Fruit fly (Drosophila melanogaster): ENCODE data around the gene CG17896.

Gene CG17896

dm6 chrX:476230-477143 lies 16.8 kb downstream of the CG17896 start, which contains the start of the genes ebo and CG13373 (continued):
- TF ChIP-seq jing (GFP tag; optimal IDR thresholded peaks at IDR 0.05), result no peak
- no peak for TF ChIP-seq hb (GFP tag; IDR thresholded peaks at IDR 0.05; ENCODE audit: partially characterized antibody)
- no peak for TF ChIP-seq Hmr (GFP tag; optimal IDR thresholded peaks at IDR 0.05)
- TF ChIP-seq seq (GFP tag; IDR thresholded peaks at IDR 0.05), result no peak
- TF ChIP-seq CG18262 (tag; optimal IDR thresholded peaks at IDR 0.05), result peak; percentile 46
- TF ChIP-seq CG10654 (GFP tag; optimal IDR thresholded peaks at IDR 0.05), result no peak
- no peak for TF ChIP-seq CG11560 (tag; IDR thresholded peaks at IDR 0.05)
- no peak for TF ChIP-seq CG17186 (GFP tag; optimal IDR thresholded peaks at IDR 0.05)
- no peak for TF ChIP-seq CG10274 (GFP tag; optimal IDR thresholded peaks at IDR 0.05)
- no peak for TF ChIP-seq HLHmδ (GFP tag; optimal IDR thresholded peaks at IDR 0.05)
- TF ChIP-seq nmo (GFP tag; optimal IDR thresholded peaks at IDR 0.05), result peak; percentile 35
- no peak for TF ChIP-seq Rx (GFP tag; IDR thresholded peaks at IDR 0.05)
- TF ChIP-seq HLH4C (GFP tag; IDR thresholded peaks at IDR 0.05; ENCODE audit: partially characterized antibody), result 0 out of 3 replicates have a peak, but pooled peaks have one; percentile 36
- TF ChIP-seq Oaz (GFP tag; IDR thresholded peaks at IDR 0.05), result no peak
- TF ChIP-seq her (GFP tag; optimal IDR thresholded peaks at IDR 0.05), result no peak
- TF ChIP-seq CG11398 (GFP tag; optimal IDR thresholded peaks at IDR 0.05), result no peak
- no peak for TF ChIP-seq CG6683 (GFP tag; optimal IDR thresholded peaks at IDR 0.05)
- TF ChIP-seq CoRest (tag; optimal IDR thresholded peaks at IDR 0.05), result no peak
- TF ChIP-seq ab (GFP tag; optimal IDR thresholded peaks at IDR 0.05), result no peak
- TF ChIP-seq CG11247 (GFP tag; IDR thresholded peaks at IDR 0.05), result no peak
- TF ChIP-seq lilli (GFP tag; optimal IDR thresholded peaks at IDR 0.05), result peak; percentile 29
- TF ChIP-seq cad (GFP tag; optimal IDR thresholded peaks at IDR 0.05), result no peak
- peak; percentile 65 for TF ChIP-seq amos (GFP tag; IDR thresholded peaks at IDR 0.05; ENCODE audit: partially characterized antibody)
- no peak for TF ChIP-seq Sox100B (GFP tag; optimal IDR thresholded peaks at IDR 0.05)
- peak in 1 of 2 experiments; percentile 71 for TF ChIP-seq insv (GFP tag; optimal IDR thresholded peaks at IDR 0.05)
- no peak for TF ChIP-seq da (GFP tag; optimal IDR thresholded peaks at IDR 0.05)
- TF ChIP-seq CG4707 (GFP tag; optimal IDR thresholded peaks at IDR 0.05), result no peak
- TF ChIP-seq zf30C (GFP tag; optimal IDR thresholded peaks at IDR 0.05), result no peak
- peak; percentile 26; the same call in 1 of the 2 replicates for TF ChIP-seq CG14441 (GFP tag; IDR thresholded peaks at IDR 0.05)
- no peak for TF ChIP-seq NFAT (GFP tag; IDR thresholded peaks at IDR 0.05)
- TF ChIP-seq hbn (GFP tag; IDR thresholded peaks at IDR 0.05; ENCODE audit: partially characterized antibody), result peak; percentile 62
- no peak for TF ChIP-seq CG8765 (GFP tag; IDR thresholded peaks at IDR 0.05)
- TF ChIP-seq E2f1 (GFP tag; IDR thresholded peaks at IDR 0.05), result 0 out of 2 replicates have a peak, but pooled peaks have one; percentile 25
- no peak for TF ChIP-seq Pdp1 (GFP tag; optimal IDR thresholded peaks at IDR 0.05)
- peak; percentile 69 for TF ChIP-seq sens (GFP tag)
- TF ChIP-seq Max (GFP tag; optimal IDR thresholded peaks at IDR 0.05), result no peak
- TF ChIP-seq gt (GFP tag; IDR thresholded peaks at IDR 0.05), result no peak
- TF ChIP-seq CG3847 (GFP tag; IDR thresholded peaks at IDR 0.05), result peak; percentile 51
- no peak for TF ChIP-seq CG2712 (tag; optimal IDR thresholded peaks at IDR 0.05)
- no peak for TF ChIP-seq pb (GFP tag; optimal IDR thresholded peaks at IDR 0.05)
- no peak for TF ChIP-seq CG10462 (GFP tag; optimal IDR thresholded peaks at IDR 0.05)
- no peak for TF ChIP-seq Hr51 (GFP tag; optimal IDR thresholded peaks at IDR 0.05)
- TF ChIP-seq CG4617 (GFP tag; optimal IDR thresholded peaks at IDR 0.05; ENCODE audit: borderline replicate concordance), result peak; percentile 71
- no peak for TF ChIP-seq kay (GFP tag; optimal IDR thresholded peaks at IDR 0.05)
- no peak for TF ChIP-seq sug (tag; optimal IDR thresholded peaks at IDR 0.05)
- peak; percentile 68 for TF ChIP-seq Dp (GFP tag; optimal IDR thresholded peaks at IDR 0.05)
- TF ChIP-seq oc (tag; optimal IDR thresholded peaks at IDR 0.05), result no peak
- no peak for TF ChIP-seq emc (GFP tag; optimal IDR thresholded peaks at IDR 0.05)
- no peak for TF ChIP-seq CG1792 (GFP tag; optimal IDR thresholded peaks at IDR 0.05)

All from whole organism, embryonic.